Worm (Caenorhabditis elegans): ENCODE results near the gene nhr-197.

nhr-197 gene

ce11 chrV:15726610-15727009 is 38.9 kb downstream of the nhr-197 start, which contains the start of the genes irld-57 and sfxn-1.3:
TSS of gene irld-57 (minus strand) at chrV:15726710.
TSS of gene sfxn-1.3 (plus strand) at chrV:15726841.
- TF ChIP-seq dmd-6 (GFP tag; IDR thresholded peaks at IDR 0.05) = no peak
- no peak for TF ChIP-seq ceh-28 (tag; optimal IDR thresholded peaks at IDR 0.05)
- TF ChIP-seq ceh-62 (tag; optimal IDR thresholded peaks at IDR 0.05) = no peak
- TF ChIP-seq egl-27 (tag; optimal IDR thresholded peaks at IDR 0.05) = no peak
- TF ChIP-seq F26F4.8 (GFP tag; conservative IDR thresholded peaks at IDR 0.05) = no peak
- TF ChIP-seq spr-3 (GFP tag; optimal IDR thresholded peaks at IDR 0.05) = no peak
- no peak for TF ChIP-seq mes-2 (tag; optimal IDR thresholded peaks at IDR 0.05; ENCODE audit: poor library complexity, severe bottlenecking)
- no peak for TF ChIP-seq egl-43 (GFP tag; IDR thresholded peaks at IDR 0.05)
- TF ChIP-seq ctbp-1 (GFP tag; IDR thresholded peaks at IDR 0.05) = no peak
- TF ChIP-seq vab-7 (GFP tag; IDR thresholded peaks at IDR 0.05) = no peak
- TF ChIP-seq unc-130 (GFP tag; optimal IDR thresholded peaks at IDR 0.05) = no peak
- TF ChIP-seq pha-4 (GFP tag; IDR thresholded peaks at IDR 0.05) = no peak
- no peak for TF ChIP-seq pha-4 (tag; optimal IDR thresholded peaks at IDR 0.05)
- no peak for TF ChIP-seq ZK337.2 (GFP tag; IDR thresholded peaks at IDR 0.05)
- TF ChIP-seq nhr-77 (tag; optimal IDR thresholded peaks at IDR 0.05) = no peak
- no peak for TF ChIP-seq mdt-29 (GFP tag; IDR thresholded peaks at IDR 0.05)
- no peak for TF ChIP-seq nhr-41 (GFP tag; IDR thresholded peaks at IDR 0.05)
- TF ChIP-seq daf-12 (tag; optimal IDR thresholded peaks at IDR 0.05) = no peak
- no peak for TF ChIP-seq dmd-9 (GFP tag; IDR thresholded peaks at IDR 0.05)
- no peak for TF ChIP-seq lin-1 (GFP tag; IDR thresholded peaks at IDR 0.05)
- no peak for TF ChIP-seq pqm-1 (tag; optimal IDR thresholded peaks at IDR 0.05)

- TF ChIP-seq snpc-1.2 (GFP tag; IDR thresholded peaks at IDR 0.05) (no peak), lin-39 (tag; optimal IDR thresholded peaks at IDR 0.05) (no peak), F44E2.7 (GFP tag; IDR thresholded peaks at IDR 0.05) (no peak), lin-29 (GFP tag; IDR thresholded peaks at IDR 0.05) (no peak), zip-11 (GFP tag; IDR thresholded peaks at IDR 0.05) (no peak), ama-1 (optimal IDR thresholded peaks at IDR 0.05) (no peak), ceh-28 (tag; optimal IDR thresholded peaks at IDR 0.05) (no peak), zip-2 (tag; optimal IDR thresholded peaks at IDR 0.05) (no peak), ceh-62 (tag; optimal IDR thresholded peaks at IDR 0.05) (no peak), daf-8 (GFP tag; IDR thresholded peaks at IDR 0.05) (no peak), spr-1 (tag; optimal IDR thresholded peaks at IDR 0.05) (no peak)
Measured at ce11 chrV:15730459-15730858, 42.7 kb downstream of the nhr-197 start, which contains the start of gene Y6E2A.10. TSS of gene Y6E2A.10 (minus strand) at chrV:15730559.

- TF ChIP-seq attf-4 (tag; optimal IDR thresholded peaks at IDR 0.05) (no peak), nhr-77 (tag; optimal IDR thresholded peaks at IDR 0.05) (no peak), T20F7.1 (GFP tag; optimal IDR thresholded peaks at IDR 0.05) (no peak), snpc-1.2 (GFP tag; IDR thresholded peaks at IDR 0.05) (no peak), nhr-41 (GFP tag; IDR thresholded peaks at IDR 0.05) (no peak), mxl-2 (GFP tag; conservative IDR thresholded peaks at IDR 0.05) (no peak), zag-1 (tag; optimal IDR thresholded peaks at IDR 0.05) (no peak), dmd-6 (GFP tag; IDR thresholded peaks at IDR 0.05) (no peak), pqm-1 (tag; optimal IDR thresholded peaks at IDR 0.05) (no peak)
Measured at ce11 chrV:15732209-15732608, 44.4 kb downstream of the nhr-197 start, which contains the start of gene str-38. TSS of gene str-38 (minus strand) at chrV:15732309.

- TF ChIP-seq unc-62 (GFP tag; optimal IDR thresholded peaks at IDR 0.05 in 1 of 2) (no peak), unc-62 (tag; optimal IDR thresholded peaks at IDR 0.05) (no peak), aha-1 (tag) (peak; percentile 11), nhr-77 (tag; optimal IDR thresholded peaks at IDR 0.05) (no peak), gei-8 (GFP tag; optimal IDR thresholded peaks at IDR 0.05) (no peak), set-16 (GFP tag; IDR thresholded peaks at IDR 0.05) (peak; percentile 64)
Measured at ce11 chrV:15733020-15733419, 45.3 kb downstream of the nhr-197 start.
